Worm (Caenorhabditis elegans) whole organism, young adult: ENCODE data around the gene xrn-2.
A peak's percentile ranks its signal among the peaks of the same experiment; 100 is the strongest.

Experiments used
- F57A8.1 ChIP-seq: fragments of 200-800 bp; sonication (Bioruptor generic); optimal IDR thresholded peaks from 2 replicates; lab custom pipeline; 2018; ENCODE audit warnings: mild to moderate bottlenecking, missing genetic modification characterization, moderate library complexity, missing compliant biosample characterization
- attf-3 ChIP-seq: fragments of 200-800 bp; sonication (Bioruptor generic); conservative IDR thresholded peaks from 2 replicates; pipeline ENCODE4 v1.3.6; 2022; ENCODE audit warnings: missing genetic modification reagents, missing genetic modification characterization, missing compliant biosample characterization
- ceh-27 ChIP-seq: fragments of 200-800 bp; sonication (Bioruptor generic); optimal IDR thresholded peaks from 2 replicates; lab custom pipeline; 2018; ENCODE audit warnings: mild to moderate bottlenecking, missing genetic modification characterization, moderate library complexity, missing compliant biosample characterization
- ceh-91 ChIP-seq: fragments of 200-800 bp; sonication (Bioruptor generic); IDR thresholded peaks from 2 replicates; pipeline ENCODE4 v1.3.6; 2022; ENCODE audit warnings: missing genetic modification reagents, missing genetic modification characterization, missing compliant biosample characterization
- efl-1 ChIP-seq: fragments of 150-350 bp; optimal IDR thresholded peaks from 2 replicates; lab custom pipeline; 2014; ENCODE audit warnings: missing biosample characterization, missing genetic modification reagents, missing genetic modification characterization
- gei-17 ChIP-seq: fragments of 200-800 bp; sonication (Bioruptor generic); optimal IDR thresholded peaks from 2 replicates; lab custom pipeline; 2018; ENCODE audit warnings: mild to moderate bottlenecking, missing genetic modification characterization, missing compliant biosample characterization
- lsl-1 ChIP-seq: fragments of 200-800 bp; sonication (Bioruptor generic); optimal IDR thresholded peaks from 2 replicates; lab custom pipeline; 2018; ENCODE audit warnings: mild to moderate bottlenecking, missing genetic modification characterization, moderate library complexity, missing compliant biosample characterization
- madf-6 ChIP-seq: fragments of 200-800 bp; sonication (Bioruptor generic); IDR thresholded peaks from 2 replicates; pipeline ENCODE4 v1.3.6; 2022; ENCODE audit warnings: missing genetic modification reagents, missing genetic modification characterization, missing compliant biosample characterization
- mxl-1 ChIP-seq: sonication (generic microtip); optimal IDR thresholded peaks from 2 replicates; lab custom pipeline; 2016; ENCODE audit warnings: missing genetic modification characterization, missing compliant biosample characterization

Gene xrn-2

ce11 chrII:14214109-14214508 is 58.5 kb downstream of the xrn-2 start, which contains the start of gene Y48B6A.10:
TSS of gene Y48B6A.10 (plus strand) at chrII:14214409.
- no peak for TF ChIP-seq gei-17
- no peak for TF ChIP-seq mxl-1 (tag; lab: Kevin White, UChicago)
- TF ChIP-seq F57A8.1: no peak
- TF ChIP-seq lsl-1 (GFP tag; lab: Kevin White, UChicago): no peak
- TF ChIP-seq madf-6 (GFP tag; lab: Robert Waterston, UW): peak; percentile 39; the same call in 1 of the 2 replicates
- no peak for TF ChIP-seq ceh-91 (GFP tag; lab: Robert Waterston, UW)
- no peak for TF ChIP-seq ceh-27 (GFP tag; lab: Kevin White, UChicago)
- TF ChIP-seq attf-3: no peak
- TF ChIP-seq efl-1: peak; percentile 19
